Fruit fly (Drosophila melanogaster): ENCODE results near the gene Ir94c.

DNA sequence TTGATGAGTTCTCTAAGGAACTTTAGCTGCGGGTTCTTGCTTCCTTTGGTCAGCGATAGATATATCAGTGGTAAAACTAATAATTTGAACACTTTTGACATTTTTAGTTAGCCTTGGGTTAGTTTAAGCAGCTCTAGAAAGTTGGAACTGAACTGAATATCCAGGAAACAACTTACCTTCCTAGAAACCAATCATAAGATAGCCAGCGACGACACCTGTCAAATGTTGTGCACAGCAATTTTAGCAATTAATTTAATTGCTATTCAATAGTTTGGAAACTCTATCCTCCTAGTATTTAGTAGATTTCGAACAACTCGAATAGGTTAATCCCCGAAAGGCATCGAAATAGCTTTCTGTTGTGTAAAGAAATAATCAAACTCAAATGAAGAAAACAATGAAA lies at the start of gene Ir94c:
- no peak for TF ChIP-seq mam (GFP tag; optimal IDR thresholded peaks at IDR 0.05)
- no peak for TF ChIP-seq fd102C (GFP tag; optimal IDR thresholded peaks at IDR 0.05)
- no peak for TF ChIP-seq cg (GFP tag; optimal IDR thresholded peaks at IDR 0.05)
- TF ChIP-seq tio (GFP tag; optimal IDR thresholded peaks at IDR 0.05) = no peak
- no peak for TF ChIP-seq dpn (GFP tag; optimal IDR thresholded peaks at IDR 0.05)
- TF ChIP-seq CG9817 (tag; optimal IDR thresholded peaks at IDR 0.05) = no peak

Measured in whole organism, embryonic.